Worm (Caenorhabditis elegans) whole organism, L2 larva: ENCODE measurements around the gene nst-1.

Experiments
- unc-62 ChIP-seq: fragments of 150-350 bp; optimal IDR thresholded peaks from 2 replicates; lab custom pipeline; 2014; ENCODE audit warnings: missing biosample characterization, missing genetic modification reagents, missing genetic modification characterization

Gene nst-1

ce11 chrII:8232489-8232888, 50.5 kb downstream of the nst-1 start, which contains the start of gene M110.7:
Gene M110.7, plus strand, starts transcription at chrII:8232789.
- no peak for TF ChIP-seq unc-62 (GFP tag; lab: Kevin White, UChicago)
